Fruit fly (Drosophila melanogaster) whole organism, wandering third instar larva: ENCODE results near the gene CG6602.

Experiments used
- CG32264 ChIP-seq: fragments of 200-800 bp; sonication (Bioruptor generic); optimal IDR thresholded peaks from 2 replicates; lab custom pipeline; 2016; ENCODE audit warnings: missing biosample characterization, missing genetic modification characterization
- CG9705 ChIP-seq: fragments of 200-800 bp; sonication (Bioruptor generic); optimal IDR thresholded peaks from 2 replicates; lab custom pipeline; 2018; ENCODE audit warnings: missing biosample characterization, mild to moderate bottlenecking, missing genetic modification characterization
- Dif ChIP-seq: fragments of 200-275, 200-300 bp; sonication (Bioruptor generic); optimal IDR thresholded peaks from 2 replicates; lab custom pipeline; 2018; ENCODE audit warnings: missing biosample characterization, missing genetic modification characterization; ENCODE audit not compliant: partially characterized antibody
- GATAd ChIP-seq: sonication (Bioruptor generic); optimal IDR thresholded peaks from 2 replicates; lab custom pipeline; 2016; ENCODE audit warnings: missing biosample characterization, missing genetic modification characterization
- HLH106 ChIP-seq: fragments of 200-800 bp; optimal IDR thresholded peaks from 3 replicates; lab custom pipeline; 2019; ENCODE audit warnings: missing biosample characterization, mild to moderate bottlenecking, missing genetic modification characterization, moderate library complexity
- Hnf4 ChIP-seq: fragments of 200-800 bp; sonication (Bioruptor generic); optimal IDR thresholded peaks from 2 replicates; lab custom pipeline; 2016; ENCODE audit warnings: missing biosample characterization, mild to moderate bottlenecking, missing genetic modification characterization
- Hr78 ChIP-seq: fragments of >200 bp; optimal IDR thresholded peaks from 2 replicates; lab custom pipeline; 2017; ENCODE audit warnings: missing biosample characterization, missing genetic modification characterization
- Hr83 ChIP-seq: fragments of 200-300 bp; sonication (Bioruptor generic); optimal IDR thresholded peaks from 2 replicates; lab custom pipeline; 2016; ENCODE audit warnings: missing biosample characterization, mild to moderate bottlenecking, missing genetic modification characterization, moderate library complexity; ENCODE audit not compliant: poor library complexity, severe bottlenecking
- Jra ChIP-seq: sonication (Bioruptor generic); optimal IDR thresholded peaks from 2 replicates; lab custom pipeline; 2016; ENCODE audit warnings: missing biosample characterization, missing genetic modification characterization
- Mio ChIP-seq: sonication (Bioruptor generic); optimal IDR thresholded peaks from 2 replicates; lab custom pipeline; 2016; ENCODE audit warnings: missing biosample characterization, missing genetic modification characterization
- Myc ChIP-seq: fragments of >200 bp; optimal IDR thresholded peaks from 2 replicates; lab custom pipeline; 2017
- N ChIP-seq: fragments of >200 bp; optimal IDR thresholded peaks from 2 replicates; lab custom pipeline; 2018; ENCODE audit warnings: missing biosample characterization, missing external identifiers, missing genetic modification characterization
- OdsH ChIP-seq: fragments of 200-800 bp; sonication (Bioruptor generic); optimal IDR thresholded peaks from 2 replicates; lab custom pipeline; 2016; ENCODE audit warnings: missing biosample characterization, mild to moderate bottlenecking, missing genetic modification characterization
- Rel ChIP-seq, 2 experiments: fragments of 200-800 bp; sonication (Bioruptor generic) in 1 of 2; optimal IDR thresholded peaks; 2 replicates in 1 of 2; 3 replicates in 1 of 2; lab custom pipeline; 2016 to 2019; ENCODE audit warnings: mild to moderate bottlenecking in 2 of 2, missing biosample characterization in 2 of 2, missing genetic modification characterization in 2 of 2, moderate library complexity in 1 of 2
- Sp1 ChIP-seq: fragments of 200-800 bp; sonication (Bioruptor generic); optimal IDR thresholded peaks from 3 replicates; lab custom pipeline; 2019; ENCODE audit warnings: missing biosample characterization, mild to moderate bottlenecking, missing genetic modification characterization, moderate library complexity
- Vsx2 ChIP-seq: fragments of 200-300, 225-300 bp; sonication (Bioruptor generic); optimal IDR thresholded peaks from 2 replicates; lab custom pipeline; 2018; ENCODE audit warnings: missing biosample characterization, missing genetic modification characterization; ENCODE audit not compliant: partially characterized antibody
- br ChIP-seq: fragments of 200-800 bp; sonication (Bioruptor generic); optimal IDR thresholded peaks from 2 replicates; lab custom pipeline; 2016; ENCODE audit warnings: missing biosample characterization, missing genetic modification characterization
- brk ChIP-seq: fragments of 200-800 bp; sonication (Bioruptor generic); optimal IDR thresholded peaks from 2 replicates; lab custom pipeline; 2016; ENCODE audit warnings: missing biosample characterization, mild to moderate bottlenecking, missing genetic modification characterization
- dmrt93B ChIP-seq: fragments of 200-800 bp; sonication (Bioruptor generic); optimal IDR thresholded peaks from 2 replicates; lab custom pipeline; 2018; ENCODE audit warnings: missing biosample characterization, mild to moderate bottlenecking, missing genetic modification characterization
- dsf ChIP-seq: sonication (Bioruptor generic); optimal IDR thresholded peaks from 2 replicates; lab custom pipeline; 2016; ENCODE audit warnings: missing biosample characterization, missing genetic modification characterization, borderline replicate concordance
- foxo ChIP-seq, 2 experiments: fragments of 200-800 bp; sonication (Bioruptor generic); optimal IDR thresholded peaks; 2 replicates in 1 of 2; 3 replicates in 1 of 2; lab custom pipeline; 2016 to 2017; ENCODE audit warnings: missing biosample characterization in 2 of 2, missing genetic modification characterization in 2 of 2
- fru ChIP-seq: fragments of 200-800 bp; sonication (Bioruptor generic); optimal IDR thresholded peaks from 3 replicates; lab custom pipeline; 2016; ENCODE audit warnings: missing biosample characterization, mild to moderate bottlenecking, missing genetic modification characterization
- h ChIP-seq: fragments of 200-800 bp; sonication (Bioruptor generic); optimal IDR thresholded peaks from 3 replicates; lab custom pipeline; 2016; ENCODE audit warnings: missing biosample characterization, mild to moderate bottlenecking, missing genetic modification characterization
- pan ChIP-seq: fragments of >200 bp; optimal IDR thresholded peaks from 2 replicates; lab custom pipeline; 2017
- psq ChIP-seq: fragments of 200-800 bp; sonication (Bioruptor generic); optimal IDR thresholded peaks from 3 replicates; lab custom pipeline; 2017; ENCODE audit warnings: missing biosample characterization, mild to moderate bottlenecking, missing genetic modification characterization, moderate library complexity
- rgr ChIP-seq: fragments of 200-800 bp; sonication (Bioruptor generic); optimal IDR thresholded peaks from 3 replicates; lab custom pipeline; 2016; ENCODE audit warnings: missing biosample characterization, mild to moderate bottlenecking, missing genetic modification characterization
- sv ChIP-seq: fragments of 200-800 bp; sonication (Bioruptor generic); optimal IDR thresholded peaks from 3 replicates; lab custom pipeline; 2016; ENCODE audit warnings: missing biosample characterization, missing genetic modification characterization
- tai ChIP-seq: sonication (Bioruptor generic); optimal IDR thresholded peaks from 2 replicates; lab custom pipeline; 2016; ENCODE audit warnings: missing biosample characterization, missing genetic modification characterization
- usp ChIP-seq: fragments of >200 bp; optimal IDR thresholded peaks from 2 replicates; lab custom pipeline; 2017; ENCODE audit warnings: missing biosample characterization, missing genetic modification characterization
- woc ChIP-seq: sonication (Bioruptor generic); optimal IDR thresholded peaks from 2 replicates; lab custom pipeline; 2016; ENCODE audit warnings: missing biosample characterization, mild to moderate bottlenecking, missing genetic modification characterization

Gene CG6602

DNA sequence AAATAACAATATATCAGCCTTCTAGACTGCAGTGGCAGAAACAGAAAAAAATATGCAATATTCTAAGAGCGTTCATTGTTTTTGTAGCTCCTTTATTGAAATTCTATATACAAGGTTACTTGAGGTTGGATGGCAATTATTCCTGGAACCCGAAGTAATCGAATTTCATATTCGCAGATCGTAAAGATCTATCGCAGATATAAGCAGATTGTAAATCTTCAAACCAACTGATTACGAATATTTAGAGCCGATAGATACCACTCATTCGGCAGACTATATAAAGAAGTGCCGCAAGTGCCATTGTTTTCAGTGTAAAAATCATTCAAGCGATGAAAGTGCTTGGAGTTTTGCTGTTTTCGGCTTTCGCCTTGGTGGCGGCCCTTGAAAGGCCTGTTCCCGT, 19.9 kb upstream of the CG6602 start, which contains the start of gene Jon65Aii:
TSS of gene Jon65Aii (plus strand) at position 301 of the 400 bp plus-strand sequence.
- no peak for TF ChIP-seq CG32264 (GFP tag; lab: Kevin White, UChicago)
- TF ChIP-seq Vsx2, result no peak
- TF ChIP-seq GATAd, result no peak
- TF ChIP-seq N, result no peak
- TF ChIP-seq brk (GFP tag; lab: Kevin White, UChicago), result no peak
- no peak for TF ChIP-seq fru (GFP tag; lab: Kevin White, UChicago)
- no peak for TF ChIP-seq Hr83 (GFP tag; lab: Kevin White, UChicago)
- TF ChIP-seq Mio (GFP tag; lab: Kevin White, UChicago), result no peak
- TF ChIP-seq, all 38 proteins: peak for 0

DNA sequence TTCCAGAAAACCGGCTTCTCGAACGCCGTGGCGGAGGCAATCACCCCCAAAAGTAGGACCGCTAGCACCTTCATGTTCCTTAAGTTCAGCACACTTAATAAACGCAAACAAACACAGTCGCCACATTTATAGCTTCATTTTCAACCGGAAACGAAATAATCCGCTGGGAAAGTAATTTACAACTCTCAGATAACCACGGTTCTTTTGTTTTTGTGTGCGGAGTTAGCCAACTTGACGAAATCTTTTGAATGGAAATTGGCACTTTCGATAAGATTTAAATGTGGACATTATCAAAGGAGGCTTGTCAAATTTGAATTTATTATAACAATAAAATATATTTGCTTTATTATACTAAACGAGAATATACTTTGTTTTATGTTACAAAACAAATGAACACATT, 17.6 kb upstream of the CG6602 start, which contains the start of gene Jon65Ai:
TSS of gene Jon65Ai (minus strand) at position 101 of the 400 bp plus-strand sequence.
- TF ChIP-seq dmrt93B (GFP tag; lab: Kevin White, UChicago), result no peak
- no peak for TF ChIP-seq foxo (GFP tag; optimal IDR thresholded peaks at IDR 0.05; lab: Kevin White, UChicago)
- TF ChIP-seq Rel (GFP tag; optimal IDR thresholded peaks at IDR 0.05; lab: Kevin White, UChicago), result no peak
- TF ChIP-seq Rel (tag; optimal IDR thresholded peaks at IDR 0.05; lab: Kevin White, UChicago), result peak; percentile 80
- no peak for TF ChIP-seq pan (lab: Kevin White, UChicago)

DNA sequence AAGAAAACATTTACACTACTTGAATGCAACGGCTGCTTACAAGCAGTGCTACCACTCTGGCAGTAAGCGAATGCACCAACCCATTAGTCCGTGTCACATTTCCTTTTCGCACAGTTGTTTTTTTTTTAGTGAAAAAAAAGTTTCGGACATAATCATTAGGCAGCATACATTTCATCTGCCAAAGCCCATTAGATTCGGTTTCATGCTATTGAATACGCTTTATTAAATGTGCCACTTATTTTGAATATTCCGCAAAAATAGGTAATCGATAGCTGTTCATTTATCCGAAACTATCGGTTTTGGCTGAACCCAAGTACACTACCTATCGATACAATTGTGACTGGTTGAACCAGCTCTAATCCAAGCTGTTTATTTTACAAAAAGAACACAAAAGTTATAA, 17.1 kb upstream of the CG6602 start, which contains the start of gene tant:
TSS of gene tant (plus strand) at position 334 of the 400 bp plus-strand sequence.
- no peak for TF ChIP-seq usp (GFP tag; lab: Kevin White, UChicago)
- TF ChIP-seq Jra (GFP tag; lab: Kevin White, UChicago), result no peak
- TF ChIP-seq Vsx2, result no peak
- no peak for TF ChIP-seq fru (GFP tag; lab: Kevin White, UChicago)
- no peak for TF ChIP-seq tai (GFP tag; lab: Kevin White, UChicago)
- no peak for TF ChIP-seq rgr
- no peak for TF ChIP-seq OdsH (GFP tag; lab: Kevin White, UChicago)
- no peak for TF ChIP-seq Dif
- TF ChIP-seq Hnf4, result no peak
- TF ChIP-seq dmrt93B (GFP tag; lab: Kevin White, UChicago), result peak; percentile 14
- TF ChIP-seq Hr78, result no peak
- TF ChIP-seq Rel (GFP tag; optimal IDR thresholded peaks at IDR 0.05; lab: Kevin White, UChicago), result no peak
- peak; percentile 25 for TF ChIP-seq Rel (tag; optimal IDR thresholded peaks at IDR 0.05; lab: Kevin White, UChicago)
- TF ChIP-seq GATAd, result no peak
- TF ChIP-seq h, result peak; percentile 5
- TF ChIP-seq Hr83 (GFP tag; lab: Kevin White, UChicago), result peak; percentile 27
- peak; percentile 46 for TF ChIP-seq Myc (lab: Kevin White, UChicago)
- TF ChIP-seq CG9705 (GFP tag; lab: Kevin White, UChicago), result no peak
- TF ChIP-seq psq (GFP tag; lab: Kevin White, UChicago), result no peak
- no peak for TF ChIP-seq sv (GFP tag; lab: Kevin White, UChicago)
- no peak for TF ChIP-seq dsf
- TF ChIP-seq, all 38 proteins: peak for 5

DNA sequence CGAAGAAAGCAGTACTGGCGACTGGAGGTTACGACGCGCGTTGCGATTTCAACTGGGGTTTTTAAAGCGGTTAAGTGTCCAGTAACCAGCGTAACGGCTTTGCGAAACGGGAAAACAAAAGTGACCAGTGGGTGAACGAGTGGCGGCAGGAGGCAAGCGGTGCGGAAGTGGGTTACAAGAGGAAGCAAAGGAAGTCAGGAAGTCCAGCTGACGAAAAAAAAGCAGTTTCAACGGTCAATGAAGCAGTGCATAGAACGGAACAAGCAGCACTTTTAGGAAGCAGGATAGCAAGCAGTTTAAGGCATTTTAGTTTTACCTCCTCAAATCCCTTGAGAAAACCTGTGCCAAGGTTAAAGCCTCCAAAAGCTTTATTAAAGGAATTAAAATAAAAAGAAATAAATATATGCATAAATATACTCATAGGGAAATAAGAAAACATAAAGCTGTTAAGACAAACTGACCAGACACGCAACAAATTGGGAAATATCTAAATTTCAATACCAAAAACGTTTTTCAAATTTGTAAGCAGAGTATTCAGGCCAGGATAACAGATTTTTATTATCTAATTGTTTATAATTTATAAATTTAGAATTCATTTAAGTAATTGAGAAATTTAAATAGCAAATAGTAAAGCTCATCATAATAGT, 12.8 kb upstream of the CG6602 start, which contains the start of gene CG6592:
TSS of gene CG6592 (plus strand) at position 597 of the 647 bp plus-strand sequence.
- peak; percentile 15 for TF ChIP-seq dmrt93B (GFP tag; lab: Kevin White, UChicago)
- TF ChIP-seq Hr78, result no peak
- no peak for TF ChIP-seq Hr83 (GFP tag; lab: Kevin White, UChicago)
- TF ChIP-seq Rel (GFP tag; optimal IDR thresholded peaks at IDR 0.05; lab: Kevin White, UChicago), result no peak
- TF ChIP-seq Rel (tag; optimal IDR thresholded peaks at IDR 0.05; lab: Kevin White, UChicago), result no peak
- no peak for TF ChIP-seq N
- no peak for TF ChIP-seq Jra (GFP tag; lab: Kevin White, UChicago)
- no peak for TF ChIP-seq Sp1 (GFP tag; lab: Kevin White, UChicago)
- TF ChIP-seq br, result peak; percentile 4
- no peak for TF ChIP-seq sv (GFP tag; lab: Kevin White, UChicago)
- peak; percentile 41 for TF ChIP-seq rgr
- no peak for TF ChIP-seq OdsH (GFP tag; lab: Kevin White, UChicago)
- TF ChIP-seq Myc (lab: Kevin White, UChicago), result no peak
- no peak for TF ChIP-seq Hnf4
- TF ChIP-seq woc, result no peak
- TF ChIP-seq HLH106 (tag; lab: Kevin White, UChicago), result peak; percentile 22
